Worm (Caenorhabditis elegans): ENCODE measurements around the gene pat-4.

pat-4 gene

DNA sequence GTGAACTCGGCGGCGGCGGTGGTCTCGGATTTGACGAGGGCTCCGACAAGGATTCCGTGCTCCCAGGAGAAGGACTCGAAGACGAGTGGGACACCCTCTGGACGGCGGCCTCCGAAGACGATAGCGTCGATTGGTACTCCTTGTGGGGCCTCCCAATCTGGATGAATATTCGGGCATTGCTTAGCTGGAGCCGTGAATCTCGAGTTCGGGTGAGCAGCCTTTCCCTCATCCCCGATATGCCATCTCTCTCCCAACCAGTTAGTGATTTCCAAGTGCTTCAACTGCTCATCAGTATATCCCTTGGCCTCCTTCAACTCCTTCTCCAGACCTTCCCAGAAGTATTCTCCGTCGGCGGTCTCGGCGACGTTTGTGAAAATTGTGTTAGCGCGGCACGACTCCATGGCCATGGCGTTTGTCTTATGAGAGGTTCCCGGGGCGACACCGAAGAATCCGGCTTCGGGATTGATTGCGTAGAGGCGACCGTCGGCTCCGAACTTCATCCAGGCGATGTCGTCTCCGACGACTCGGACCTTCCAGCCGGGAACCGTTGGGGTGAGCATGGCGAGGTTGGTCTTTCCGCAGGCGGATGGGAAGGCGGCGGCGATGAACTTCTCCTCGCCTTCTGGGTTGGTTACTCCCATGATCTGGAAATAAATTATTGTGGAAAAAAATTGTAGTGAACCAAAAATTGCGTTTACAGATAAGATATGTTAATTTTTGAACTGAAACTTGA, 30.9 kb downstream of the pat-4 start (continued):
- no peak for TF ChIP-seq nhr-77 (tag; optimal IDR thresholded peaks at IDR 0.05)
- no peak for TF ChIP-seq mep-1 (tag; optimal IDR thresholded peaks at IDR 0.05)
- peak; percentile 55 for TF ChIP-seq Y48G9A.11 (GFP tag; IDR thresholded peaks at IDR 0.05)
- no peak for TF ChIP-seq daf-19 (GFP tag; conservative IDR thresholded peaks at IDR 0.05)
- no peak for TF ChIP-seq jun-1 (tag; optimal IDR thresholded peaks at IDR 0.05)

DNA sequence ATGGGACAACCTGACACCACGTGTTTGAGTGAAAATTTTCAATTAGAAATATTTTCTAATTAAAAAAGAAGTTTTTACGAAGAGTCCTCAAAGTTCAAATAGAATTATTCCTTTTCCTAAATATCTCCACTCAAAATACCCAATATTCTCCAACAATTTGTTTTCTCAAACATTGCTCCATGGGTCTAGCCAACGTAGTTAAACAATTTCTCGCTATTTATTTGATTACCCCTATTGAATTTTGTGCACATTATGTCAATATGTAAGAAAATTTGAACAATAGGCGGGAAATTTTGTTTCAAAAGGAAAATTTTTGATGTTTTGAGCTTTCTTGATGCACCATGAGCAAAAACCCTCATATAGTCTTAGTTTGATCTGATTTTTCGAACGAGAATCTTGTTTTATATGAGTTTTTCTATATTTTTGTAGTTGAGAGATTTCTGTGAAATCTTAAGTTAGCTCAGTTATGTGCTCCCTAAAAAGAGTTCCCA, 32.2 kb downstream of the pat-4 start:
- TF ChIP-seq nhr-28 (tag; optimal IDR thresholded peaks at IDR 0.05): no peak
- TF ChIP-seq tag-97 (GFP tag; IDR thresholded peaks at IDR 0.05): no peak
- no peak for TF ChIP-seq madf-9 (GFP tag; conservative IDR thresholded peaks at IDR 0.05)
- no peak for TF ChIP-seq zip-2 (tag; optimal IDR thresholded peaks at IDR 0.05)
- peak; percentile 12 for TF ChIP-seq F37D6.2 (tag; optimal IDR thresholded peaks at IDR 0.05)
- peak; percentile 5; the same call in 1 of the 2 replicates for TF ChIP-seq nhr-41 (GFP tag; IDR thresholded peaks at IDR 0.05)
- 0 out of 2 replicates have a peak, but pooled peaks have one; percentile 45 for TF ChIP-seq ZK337.2 (GFP tag; IDR thresholded peaks at IDR 0.05)
- no peak for TF ChIP-seq sdz-12 (GFP tag; optimal IDR thresholded peaks at IDR 0.05)
- TF ChIP-seq lin-29 (GFP tag; IDR thresholded peaks at IDR 0.05): no peak; the same call in 1 of the 2 replicates
- no peak for TF ChIP-seq mdl-1 (tag; optimal IDR thresholded peaks at IDR 0.05)
- no peak for TF ChIP-seq jun-1 (tag; optimal IDR thresholded peaks at IDR 0.05)
- peak; percentile 20; the same call in 1 of the 2 replicates for TF ChIP-seq php-3 (GFP tag; IDR thresholded peaks at IDR 0.05)
- peak; percentile 61 for TF ChIP-seq arid-1 (GFP tag; conservative IDR thresholded peaks at IDR 0.05)
- TF ChIP-seq daf-8 (GFP tag; IDR thresholded peaks at IDR 0.05): no peak
- TF ChIP-seq unc-62 (GFP tag; optimal IDR thresholded peaks at IDR 0.05 in 1 of 2): no peak
- no peak for TF ChIP-seq unc-62 (tag; optimal IDR thresholded peaks at IDR 0.05)
- TF ChIP-seq unc-39 (tag; optimal IDR thresholded peaks at IDR 0.05): no peak
- no peak for TF ChIP-seq zag-1 (tag; optimal IDR thresholded peaks at IDR 0.05)
- no peak for TF ChIP-seq ceh-62 (tag; optimal IDR thresholded peaks at IDR 0.05)
- TF ChIP-seq nhr-237 (tag; optimal IDR thresholded peaks at IDR 0.05): peak; percentile 22
- TF ChIP-seq lin-1 (GFP tag; IDR thresholded peaks at IDR 0.05): peak; percentile 75
- no peak for TF ChIP-seq duxl-1 (tag; optimal IDR thresholded peaks at IDR 0.05; ENCODE audit: poor library complexity)
- no peak for TF ChIP-seq spr-1 (tag; optimal IDR thresholded peaks at IDR 0.05)
- TF ChIP-seq Y48G9A.11 (GFP tag; IDR thresholded peaks at IDR 0.05): no peak
- TF ChIP-seq set-16 (GFP tag; IDR thresholded peaks at IDR 0.05): no peak
- TF ChIP-seq rbr-2 (tag; optimal IDR thresholded peaks at IDR 0.05): peak; percentile 36
- TF ChIP-seq hlh-11 (tag; optimal IDR thresholded peaks at IDR 0.05): no peak
- no peak for TF ChIP-seq dve-1 (tag; optimal IDR thresholded peaks at IDR 0.05; ENCODE audit: insufficient read depth)
- TF ChIP-seq Y105C5A.15 (GFP tag; IDR thresholded peaks at IDR 0.05): peak; percentile 55; the same call in 1 of the 2 replicates
- TF ChIP-seq aly-2 (tag; optimal IDR thresholded peaks at IDR 0.05): no peak
- TF ChIP-seq pha-4 (GFP tag; IDR thresholded peaks at IDR 0.05): no peak
- no peak for TF ChIP-seq pha-4 (tag; optimal IDR thresholded peaks at IDR 0.05)
- TF ChIP-seq skn-1 (tag; optimal IDR thresholded peaks at IDR 0.05): no peak
- TF ChIP-seq cey-2 (tag; optimal IDR thresholded peaks at IDR 0.05; ENCODE audit: borderline replicate concordance, insufficient read depth): no peak
- TF ChIP-seq nhr-11 (tag; optimal IDR thresholded peaks at IDR 0.05): no peak
- peak; percentile 60 for TF ChIP-seq ces-1 (GFP tag; optimal IDR thresholded peaks at IDR 0.05)
- TF ChIP-seq dmd-9 (GFP tag; IDR thresholded peaks at IDR 0.05): no peak
- no peak for TF ChIP-seq mxl-2 (GFP tag; conservative IDR thresholded peaks at IDR 0.05)
- TF ChIP-seq ceh-82 (tag; optimal IDR thresholded peaks at IDR 0.05): no peak
- no peak for TF ChIP-seq tra-1 (GFP tag; IDR thresholded peaks at IDR 0.05)
- TF ChIP-seq mep-1 (tag; optimal IDR thresholded peaks at IDR 0.05): peak; percentile 91
- no peak for TF ChIP-seq ztf-7 (tag; optimal IDR thresholded peaks at IDR 0.05)
- peak; percentile 2 for TF ChIP-seq nhr-102 (tag; optimal IDR thresholded peaks at IDR 0.05)
- TF ChIP-seq dmd-8 (GFP tag; IDR thresholded peaks at IDR 0.05): no peak
- no peak for TF ChIP-seq nhr-42 (GFP tag; IDR thresholded peaks at IDR 0.05)
- peak; percentile 42 for TF ChIP-seq zfp-2 (tag; optimal IDR thresholded peaks at IDR 0.05)
- no peak for TF ChIP-seq ceh-28 (tag; optimal IDR thresholded peaks at IDR 0.05)

Measured in whole organism, L4 larva.